Fruit fly (Drosophila melanogaster) whole organism, prepupa: ENCODE measurements around the gene Ccn.

Experiments
- CG11902 ChIP-seq: fragments of 200-800 bp; sonication (Bioruptor generic); optimal IDR thresholded peaks from 3 replicates; lab custom pipeline; 2016; ENCODE audit warnings: missing biosample characterization, missing genetic modification characterization
- CG32006 ChIP-seq: fragments of 200-800 bp; sonication (Bioruptor generic); optimal IDR thresholded peaks from 3 replicates; lab custom pipeline; 2017; ENCODE audit warnings: missing biosample characterization, mild to moderate bottlenecking, missing genetic modification characterization
- CG7368 ChIP-seq: fragments of 200-800 bp; sonication (Bioruptor generic); optimal IDR thresholded peaks from 3 replicates; lab custom pipeline; 2016; ENCODE audit warnings: missing biosample characterization, missing genetic modification characterization
- OdsH ChIP-seq: fragments of 200-800 bp; sonication (Bioruptor generic); optimal IDR thresholded peaks from 3 replicates; lab custom pipeline; 2016; ENCODE audit warnings: missing biosample characterization, missing genetic modification characterization
- dac ChIP-seq: fragments of 200-800 bp; sonication (Bioruptor generic); optimal IDR thresholded peaks from 2 replicates; lab custom pipeline; 2017; ENCODE audit warnings: missing biosample characterization, mild to moderate bottlenecking, missing genetic modification characterization

- no peak for TF ChIP-seq dac (GFP tag; lab: Kevin White, UChicago)
- TF ChIP-seq CG11902 (GFP tag; lab: Kevin White, UChicago), result no peak
- TF ChIP-seq CG7368, result no peak
- TF ChIP-seq OdsH (GFP tag; lab: Kevin White, UChicago), result no peak
- no peak for TF ChIP-seq CG32006 (GFP tag; lab: Kevin White, UChicago)
Measured at dm6 chr3L:17791467-17791494, 101.5 kb downstream of the Ccn start, which contains the start of gene CG42815.
